Fruit fly (Drosophila melanogaster): ENCODE results near the gene Vps60.

The Vps60 gene

dm6 chr3L:17668945-17669779 is 47.7 kb upstream of the Vps60 start, which contains the start of gene Crtc (continued):
- TF ChIP-seq Xbp1 (GFP tag; optimal IDR thresholded peaks at IDR 0.05) (peak; percentile 6), bigmax (GFP tag; optimal IDR thresholded peaks at IDR 0.05) (no peak), hkb (optimal IDR thresholded peaks at IDR 0.05) (no peak), hkb (GFP tag; IDR thresholded peaks at IDR 0.05) (no peak), HmgZ (tag; optimal IDR thresholded peaks at IDR 0.05) (peak; percentile 5), CG8359 (GFP tag; optimal IDR thresholded peaks at IDR 0.05; ENCODE audit: borderline replicate concordance) (no peak), Dfd (GFP tag; optimal IDR thresholded peaks at IDR 0.05) (no peak), row (GFP tag; IDR thresholded peaks at IDR 0.05) (peak; percentile 63; the same call in 2 of the 3 replicates), Vsx1 (GFP tag; optimal IDR thresholded peaks at IDR 0.05) (no peak), nerfin-2 (GFP tag; IDR thresholded peaks at IDR 0.05; ENCODE audit: partially characterized antibody) (peak; percentile 68), unc-4 (GFP tag; IDR thresholded peaks at IDR 0.05; ENCODE audit: partially characterized antibody) (peak; percentile 76), CG12744 (GFP tag; optimal IDR thresholded peaks at IDR 0.05) (peak; percentile 18), esg (GFP tag; conservative IDR thresholded peaks at IDR 0.05) (no peak), z (GFP tag; IDR thresholded peaks at IDR 0.05) (no peak), Hr78 (GFP tag; optimal IDR thresholded peaks at IDR 0.05) (no peak), Stat92E (GFP tag; optimal IDR thresholded peaks at IDR 0.05) (peak in 1 of 3 experiments; percentile 6), CG11696 (GFP tag; IDR thresholded peaks at IDR 0.05) (no peak), CG11723 (GFP tag; optimal IDR thresholded peaks at IDR 0.05) (no peak), HmgD (GFP tag; optimal IDR thresholded peaks at IDR 0.05) (peak; percentile 8), CG2712 (tag; optimal IDR thresholded peaks at IDR 0.05) (no peak), tup (GFP tag; optimal IDR thresholded peaks at IDR 0.05) (no peak), CG10543 (GFP tag; optimal IDR thresholded peaks at IDR 0.05) (no peak), salm (tag; optimal IDR thresholded peaks at IDR 0.05) (no peak), CG2875 (GFP tag; optimal IDR thresholded peaks at IDR 0.05) (no peak), CG13624 (GFP tag; optimal IDR thresholded peaks at IDR 0.05) (no peak), HLH4C (GFP tag; IDR thresholded peaks at IDR 0.05; ENCODE audit: partially characterized antibody) (peak; percentile 86), CG5953 (GFP tag; IDR thresholded peaks at IDR 0.05) (no peak), CG8924 (tag; optimal IDR thresholded peaks at IDR 0.05) (peak; percentile 17), Ets65A (GFP tag) (no peak), CG1832 (GFP tag; optimal IDR thresholded peaks at IDR 0.05) (no peak), bbx (GFP tag; IDR thresholded peaks at IDR 0.05; ENCODE audit: partially characterized antibody) (peak; percentile 78), ranshi (GFP tag; IDR thresholded peaks at IDR 0.05) (no peak), run (tag; optimal IDR thresholded peaks at IDR 0.05) (no peak), Doc3 (GFP tag; IDR thresholded peaks at IDR 0.05; ENCODE audit: partially characterized antibody) (peak; percentile 48; the same call in 2 of the 3 replicates), amos (GFP tag; IDR thresholded peaks at IDR 0.05; ENCODE audit: partially characterized antibody) (peak; percentile 81; the same call in 1 of the 2 replicates), klu (GFP tag; IDR thresholded peaks at IDR 0.05) (no peak), vnd (GFP tag; IDR thresholded peaks at IDR 0.05; ENCODE audit: partially characterized antibody) (peak; percentile 62; the same call in 2 of the 3 replicates), knrl (GFP tag; IDR thresholded peaks at IDR 0.05; ENCODE audit: partially characterized antibody) (peak; percentile 47; the same call in 2 of the 3 replicates), grau (tag; optimal IDR thresholded peaks at IDR 0.05) (peak; percentile 9), CG15011 (GFP tag; optimal IDR thresholded peaks at IDR 0.05) (no peak), jing (GFP tag; optimal IDR thresholded peaks at IDR 0.05) (no peak), dysf (GFP tag; IDR thresholded peaks at IDR 0.05) (no peak), fd3F (GFP tag; optimal IDR thresholded peaks at IDR 0.05) (no peak), CG9797 (GFP tag; optimal IDR thresholded peaks at IDR 0.05) (peak; percentile 87), ab (GFP tag; optimal IDR thresholded peaks at IDR 0.05) (no peak), chm (GFP tag; IDR thresholded peaks at IDR 0.05) (no peak), CG17361 (GFP tag; IDR thresholded peaks at IDR 0.05) (peak; percentile 44; the same call in 1 of the 3 replicates), pfk (GFP tag; optimal IDR thresholded peaks at IDR 0.05) (no peak)

All from whole organism, embryonic.